Worm (Caenorhabditis elegans) whole organism, midembryonic: ENCODE data around the gene nhr-190.

ENCODE experiments used
- T22C8.4 ChIP-seq: fragments of 200-800 bp; sonication (Bioruptor generic); IDR thresholded peaks from 2 replicates; pipeline ENCODE4 v1.3.6; 2022; ENCODE audit warnings: missing genetic modification characterization, missing compliant biosample characterization
- flt-1 ChIP-seq: fragments of 200-800 bp; sonication (Bioruptor generic); IDR thresholded peaks from 2 replicates; pipeline ENCODE4 v1.3.6; 2022; ENCODE audit warnings: missing genetic modification characterization, missing compliant biosample characterization
- ztf-23 ChIP-seq: fragments of 200-800 bp; sonication (Bioruptor generic); IDR thresholded peaks from 2 replicates; pipeline ENCODE4 v1.3.6; 2022; ENCODE audit warnings: missing genetic modification reagents, missing genetic modification characterization, missing compliant biosample characterization

- TF ChIP-seq ztf-23 (no peak), flt-1 (GFP tag; lab: Robert Waterston, UW) (no peak), T22C8.4 (GFP tag; lab: Robert Waterston, UW) (no peak)
Measured at ce11 chrV:642750-643149, at the start of gene nhr-190.
